Worm (Caenorhabditis elegans) whole organism, L1 larva: ENCODE results near the gene C06E2.5.

Experiments used
- mdl-1 ChIP-seq, 2 experiments: fragments of 150-350 bp; optimal IDR thresholded peaks; 2 replicates each; lab custom pipeline; 2014 to 2017; ENCODE audit warnings: missing biosample characterization in 2 of 2, missing genetic modification characterization in 2 of 2, inconsistent platforms in 1 of 2
- nhr-77 ChIP-seq: fragments of 150-350 bp; optimal IDR thresholded peaks from 2 replicates; lab custom pipeline; 2014; ENCODE audit warnings: missing biosample characterization, missing genetic modification characterization
- pag-3 ChIP-seq: sonication (generic microtip); optimal IDR thresholded peaks from 2 replicates; lab custom pipeline; 2017; ENCODE audit warnings: missing genetic modification characterization, mild to moderate bottlenecking, missing compliant biosample characterization, antibody characterized with exemption, borderline replicate concordance; ENCODE audit not compliant: insufficient read depth
- snpc-4 ChIP-seq: fragments of 150-350 bp; optimal IDR thresholded peaks from 2 replicates; lab custom pipeline; 2014; ENCODE audit warnings: missing biosample characterization, missing genetic modification characterization
- sup-37 ChIP-seq: fragments of 200-800 bp; sonication (Bioruptor generic); optimal IDR thresholded peaks from 2 replicates; lab custom pipeline; 2018; ENCODE audit warnings: mild to moderate bottlenecking, missing genetic modification characterization, missing compliant biosample characterization
- ztf-4 ChIP-seq: fragments of 150-350 bp; optimal IDR thresholded peaks from 2 replicates; lab custom pipeline; 2014; ENCODE audit warnings: missing biosample characterization, missing genetic modification characterization

- no peak for TF ChIP-seq snpc-4 (tag; lab: Kevin White, UChicago)
- no peak for TF ChIP-seq nhr-77 (tag; lab: Kevin White, UChicago)
- no peak for TF ChIP-seq mdl-1 (tag; optimal IDR thresholded peaks at IDR 0.05; lab: Kevin White, UChicago)
- TF ChIP-seq pag-3 (tag; lab: Kevin White, UChicago): no peak
- no peak for TF ChIP-seq ztf-4 (tag; lab: Kevin White, UChicago)
- no peak for TF ChIP-seq sup-37 (GFP tag; lab: Kevin White, UChicago)
Measured at ce11 chrX:8875867-8876266, 18.1 kb upstream of the C06E2.5 start.
